Worm (Caenorhabditis elegans): ENCODE results near the gene F54F2.9.
A peak's percentile ranks its signal among the peaks of the same experiment; 100 is the strongest.

F54F2.9 gene

ce11 chrIII:8838075-8838474 lies 11.0 kb upstream of the F54F2.9 start, which contains the start of gene F44E2.4:
Gene F44E2.4, minus strand, starts transcription at chrIII:8838424.
- TF ChIP-seq nhr-28 (tag; optimal IDR thresholded peaks at IDR 0.05) (no peak), ham-2 (GFP tag; optimal IDR thresholded peaks at IDR 0.05) (peak; percentile 17), elt-1 (tag; optimal IDR thresholded peaks at IDR 0.05; ENCODE audit: borderline replicate concordance, insufficient read depth) (peak; percentile 62)

DNA sequence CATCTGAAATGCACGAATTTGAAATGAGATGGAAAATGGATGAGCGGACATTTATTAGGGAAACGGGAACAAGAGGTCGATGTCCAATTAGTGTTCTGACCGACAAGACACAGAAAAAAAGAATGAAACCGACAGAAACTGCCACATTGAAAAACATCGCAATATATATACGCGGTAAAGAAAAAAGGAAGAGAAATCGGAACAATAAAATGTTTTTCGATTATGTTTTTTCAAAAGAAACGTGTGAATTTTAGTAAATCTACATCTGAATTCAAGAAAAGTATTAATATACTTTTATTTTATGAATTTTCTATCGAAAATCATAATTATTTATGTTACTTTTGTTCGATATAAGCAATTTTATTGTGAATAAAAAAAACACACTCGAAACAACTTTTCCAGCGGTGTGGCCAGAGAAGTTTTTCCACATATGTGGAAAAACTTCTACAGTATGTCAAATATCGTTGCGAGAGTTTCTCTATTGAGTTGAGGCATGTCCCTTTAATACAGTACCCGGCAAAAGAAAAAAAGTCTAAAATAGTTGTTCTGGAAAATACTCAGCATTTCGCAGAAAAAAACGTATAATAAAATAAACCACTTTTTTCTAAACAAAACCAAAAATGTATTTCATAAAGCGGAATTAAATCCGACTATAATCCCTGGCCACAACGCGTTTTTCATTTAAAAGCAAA lies 4.2 kb upstream of the F54F2.9 start, which contains the start of gene F44E2.10:
Gene F44E2.10, minus strand, starts transcription at position 51 of the 692 bp plus-strand sequence.
- TF ChIP-seq sem-2 (GFP tag; optimal IDR thresholded peaks at IDR 0.05) = no peak
- no peak for TF ChIP-seq nhr-28 (tag; optimal IDR thresholded peaks at IDR 0.05)
- TF ChIP-seq elt-3 (tag; optimal IDR thresholded peaks at IDR 0.05) = no peak
- no peak for TF ChIP-seq ceh-39 (tag; optimal IDR thresholded peaks at IDR 0.05)
- no peak for TF ChIP-seq bed-3 (GFP tag; optimal IDR thresholded peaks at IDR 0.05)
- TF ChIP-seq lsy-2 (tag; optimal IDR thresholded peaks at IDR 0.05) = no peak
- TF ChIP-seq mep-1 (tag; optimal IDR thresholded peaks at IDR 0.05) = no peak
- TF ChIP-seq pha-4 (tag; optimal IDR thresholded peaks at IDR 0.05) = no peak

- TF ChIP-seq lin-13 (tag; optimal IDR thresholded peaks at IDR 0.05) (no peak), hlh-1 (tag; optimal IDR thresholded peaks at IDR 0.05) (peak; percentile 12), ces-1 (GFP tag; optimal IDR thresholded peaks at IDR 0.05) (peak; percentile 93)
Observed at ce11 chrIII:8829245-8829644, 2.2 kb upstream of the F54F2.9 start, which contains the start of gene F44E2.3. Gene F44E2.3, minus strand, starts transcription at chrIII:8829305.

DNA sequence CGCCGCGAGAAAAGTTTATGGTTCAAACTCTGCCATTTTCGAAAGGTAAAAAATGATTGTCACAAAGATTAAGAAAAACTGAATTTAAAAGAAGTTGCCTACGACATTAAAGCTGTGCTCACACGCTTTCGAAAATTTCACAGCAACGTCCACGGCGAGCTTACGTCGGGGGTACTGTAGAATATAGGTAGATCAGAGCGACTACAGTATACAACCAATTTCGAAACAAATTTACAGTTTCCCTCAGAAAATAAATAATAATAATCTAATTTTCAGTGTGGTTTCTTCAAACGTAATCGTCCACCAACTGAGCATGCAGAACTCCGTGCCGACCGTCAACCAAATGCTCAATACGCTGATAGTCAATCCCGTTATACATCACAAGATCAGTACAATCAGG lies 2.5 kb downstream of the F54F2.9 start:
- no peak for TF ChIP-seq lin-32 (GFP tag; optimal IDR thresholded peaks at IDR 0.05)
- TF ChIP-seq nhr-237 (tag; optimal IDR thresholded peaks at IDR 0.05) = no peak
- no peak for TF ChIP-seq unc-62 (GFP tag; optimal IDR thresholded peaks at IDR 0.05)
- no peak for TF ChIP-seq ceh-83 (GFP tag; optimal IDR thresholded peaks at IDR 0.05)
- no peak for TF ChIP-seq nhr-12 (tag; optimal IDR thresholded peaks at IDR 0.05)
- no peak for TF ChIP-seq mls-2 (tag; optimal IDR thresholded peaks at IDR 0.05)
- no peak for TF ChIP-seq sptf-1 (tag; optimal IDR thresholded peaks at IDR 0.05)
- TF ChIP-seq bed-3 (GFP tag; optimal IDR thresholded peaks at IDR 0.05) = no peak
- TF ChIP-seq zip-8 (tag; optimal IDR thresholded peaks at IDR 0.05) = no peak
- no peak for TF ChIP-seq nhr-2 (tag; optimal IDR thresholded peaks at IDR 0.05)
- no peak for TF ChIP-seq unc-120 (tag; optimal IDR thresholded peaks at IDR 0.05; ENCODE audit: poor library complexity, severe bottlenecking)
- TF ChIP-seq mab-5 (tag; optimal IDR thresholded peaks at IDR 0.05) = no peak
- no peak for TF ChIP-seq M03D4.4 (tag; optimal IDR thresholded peaks at IDR 0.05)
- no peak for TF ChIP-seq hlh-1 (tag; optimal IDR thresholded peaks at IDR 0.05)
- TF ChIP-seq snpc-4 (tag; optimal IDR thresholded peaks at IDR 0.05) = no peak

DNA sequence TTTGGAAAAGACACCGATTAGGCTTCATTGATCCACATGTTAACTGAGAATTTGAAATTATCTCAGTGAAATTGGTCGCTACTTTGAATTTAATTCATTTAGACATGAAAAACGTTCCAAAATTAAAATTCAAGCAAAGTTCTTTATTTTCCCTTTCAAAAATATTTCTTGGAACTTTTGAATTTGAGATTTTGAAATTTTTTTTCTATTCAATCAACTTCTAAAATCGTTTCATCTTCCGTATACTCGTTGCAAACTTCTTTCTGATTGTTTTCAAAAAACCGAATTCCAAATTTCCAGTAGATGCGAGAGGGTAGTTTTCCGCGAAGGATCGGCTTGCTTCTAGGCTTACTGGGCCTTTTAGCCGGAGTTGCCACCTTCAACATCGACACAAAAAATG lies 8.4 kb downstream of the F54F2.9 start, which contains the start of gene pat-2:
Gene pat-2, plus strand, starts transcription at position 301 of the 400 bp plus-strand sequence.
- TF ChIP-seq elt-1 (tag; optimal IDR thresholded peaks at IDR 0.05; ENCODE audit: borderline replicate concordance, insufficient read depth) = no peak
- no peak for TF ChIP-seq snpc-4 (tag; optimal IDR thresholded peaks at IDR 0.05)
- TF ChIP-seq nhr-28 (tag; optimal IDR thresholded peaks at IDR 0.05) = no peak

ce11 chrIII:8815699-8816098 lies 11.3 kb downstream of the F54F2.9 start:
- TF ChIP-seq nhr-237 (tag; optimal IDR thresholded peaks at IDR 0.05) (no peak), unc-62 (GFP tag; optimal IDR thresholded peaks at IDR 0.05) (peak; percentile 37), ceh-39 (tag; optimal IDR thresholded peaks at IDR 0.05) (no peak), lsy-2 (tag; optimal IDR thresholded peaks at IDR 0.05) (no peak), unc-120 (tag; optimal IDR thresholded peaks at IDR 0.05; ENCODE audit: poor library complexity, severe bottlenecking) (peak; percentile 74), bed-3 (GFP tag; optimal IDR thresholded peaks at IDR 0.05) (no peak), hlh-1 (tag; optimal IDR thresholded peaks at IDR 0.05) (peak; percentile 90)

- no peak for TF ChIP-seq lsy-2 (tag; optimal IDR thresholded peaks at IDR 0.05)
- no peak for TF ChIP-seq mls-2 (tag; optimal IDR thresholded peaks at IDR 0.05)
- TF ChIP-seq zip-8 (tag; optimal IDR thresholded peaks at IDR 0.05) = peak; percentile 76
- peak; percentile 98 for TF ChIP-seq ces-1 (GFP tag; optimal IDR thresholded peaks at IDR 0.05)
- no peak for TF ChIP-seq ham-2 (GFP tag; optimal IDR thresholded peaks at IDR 0.05)
- no peak for TF ChIP-seq ceh-83 (GFP tag; optimal IDR thresholded peaks at IDR 0.05)
- no peak for TF ChIP-seq nhr-76 (tag; optimal IDR thresholded peaks at IDR 0.05)
- TF ChIP-seq M03D4.4 (tag; optimal IDR thresholded peaks at IDR 0.05) = no peak
- TF ChIP-seq lin-32 (GFP tag; optimal IDR thresholded peaks at IDR 0.05) = no peak
- no peak for TF ChIP-seq mep-1 (tag; optimal IDR thresholded peaks at IDR 0.05)
Observed at ce11 chrIII:8811111-8811510, 15.9 kb downstream of the F54F2.9 start.
